Fruit fly (Drosophila melanogaster): Measurements from ENCODE around the gene Alg7.

DNA sequence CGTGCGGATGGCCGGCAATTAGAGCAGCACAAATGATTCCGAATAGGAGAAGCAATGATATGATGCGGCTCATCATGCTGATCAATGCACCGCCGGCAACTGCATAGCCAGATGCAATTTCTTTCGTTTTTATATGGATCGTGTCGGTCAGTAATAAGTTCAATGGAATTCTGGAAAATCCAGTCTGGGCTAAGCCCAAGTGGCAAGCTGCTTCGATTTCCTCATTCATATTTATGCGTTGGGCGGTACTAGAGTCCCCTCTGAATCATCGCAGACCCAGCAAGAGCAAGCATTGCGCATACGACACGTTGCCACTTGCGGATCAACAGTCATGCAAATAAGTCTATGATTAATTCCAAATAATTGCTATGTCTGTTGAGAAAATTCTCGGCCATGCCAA, 35.5 kb upstream of the Alg7 start, which contains the start of gene CG16978:
- TF ChIP-seq CG8478 (optimal IDR thresholded peaks at IDR 0.05), result no peak
- TF ChIP-seq CTCF (optimal IDR thresholded peaks at IDR 0.05), result no peak

Measured in S2 (cell line).